Worm (Caenorhabditis elegans) whole organism, mixed stage, embryonic: ENCODE data around the gene clec-72.

ENCODE experiments used
- ceh-39 ChIP-seq: fragments of 150-350 bp; optimal IDR thresholded peaks from 2 replicates; lab custom pipeline; 2014; ENCODE audit warnings: missing biosample characterization, missing genetic modification characterization
- elt-1 ChIP-seq: sonication (generic microtip); optimal IDR thresholded peaks from 2 replicates; lab custom pipeline; 2017; ENCODE audit warnings: missing genetic modification characterization, mild to moderate bottlenecking, missing compliant biosample characterization, antibody characterized with exemption, moderate library complexity, borderline replicate concordance; ENCODE audit not compliant: insufficient read depth
- elt-3 ChIP-seq: fragments of 150-350 bp; optimal IDR thresholded peaks from 2 replicates; lab custom pipeline; 2014; ENCODE audit warnings: missing biosample characterization, missing genetic modification characterization
- lin-32 ChIP-seq: fragments of 200-800 bp; sonication (Bioruptor generic); optimal IDR thresholded peaks from 2 replicates; lab custom pipeline; 2018; ENCODE audit warnings: mild to moderate bottlenecking, missing genetic modification characterization, missing compliant biosample characterization
- nhr-12 ChIP-seq: fragments of 150-350 bp; optimal IDR thresholded peaks from 2 replicates; lab custom pipeline; 2014; ENCODE audit warnings: missing biosample characterization, missing genetic modification characterization
- nhr-237 ChIP-seq: fragments of 150-350 bp; optimal IDR thresholded peaks from 2 replicates; lab custom pipeline; 2014; ENCODE audit warnings: missing biosample characterization, missing genetic modification characterization
- snpc-4 ChIP-seq: fragments of 150-350 bp; optimal IDR thresholded peaks from 2 replicates; lab custom pipeline; 2014; ENCODE audit warnings: missing biosample characterization, missing genetic modification characterization
- sptf-1 ChIP-seq: sonication (generic microtip); optimal IDR thresholded peaks from 2 replicates; lab custom pipeline; 2017; ENCODE audit warnings: mild to moderate bottlenecking, missing genetic modification characterization, moderate library complexity, missing compliant biosample characterization

DNA sequence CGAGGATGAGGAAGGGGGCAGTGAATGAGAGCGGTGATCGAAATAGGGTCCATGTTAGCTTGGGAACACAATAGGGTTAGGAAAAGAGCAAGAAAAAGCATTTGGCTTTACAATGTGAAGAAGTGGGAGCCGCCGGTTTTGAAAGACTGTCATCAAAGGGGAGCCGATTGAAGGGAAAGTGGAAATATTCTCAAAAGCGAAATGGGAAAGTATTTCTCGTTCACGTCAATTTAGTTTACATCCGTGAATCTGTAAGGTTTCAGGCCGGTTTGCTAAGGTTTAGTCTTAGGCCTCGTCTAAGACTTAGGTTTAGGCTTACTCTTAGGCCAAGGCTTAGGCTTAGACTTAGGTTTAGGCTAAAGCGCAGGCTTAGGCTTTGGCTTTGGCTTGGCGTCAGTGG, 50.8 kb downstream of the clec-72 start, which contains the start of gene F47C12.7:
- no peak for TF ChIP-seq sptf-1
- no peak for TF ChIP-seq nhr-237 (tag; lab: Kevin White, UChicago)
- TF ChIP-seq elt-3 (tag; lab: Kevin White, UChicago): no peak
- no peak for TF ChIP-seq lin-32 (GFP tag; lab: Kevin White, UChicago)
- no peak for TF ChIP-seq snpc-4 (tag; lab: Kevin White, UChicago)
- no peak for TF ChIP-seq nhr-12 (tag; lab: Kevin White, UChicago)
- no peak for TF ChIP-seq ceh-39
- no peak for TF ChIP-seq elt-1 (tag; lab: Kevin White, UChicago)
